Worm (Caenorhabditis elegans) whole organism, L3 larva: Measurements from ENCODE around the gene cin-4.

ENCODE experiments used
- ama-1 ChIP-seq: fragments of 150-350 bp; optimal IDR thresholded peaks from 2 replicates; lab custom pipeline; 2018
- ceh-82 ChIP-seq: fragments of 150-350 bp; optimal IDR thresholded peaks from 2 replicates; lab custom pipeline; 2014; ENCODE audit warnings: missing biosample characterization, missing genetic modification characterization
- ceh-9 ChIP-seq: sonication (generic microtip); optimal IDR thresholded peaks from 2 replicates; lab custom pipeline; 2018; ENCODE audit warnings: missing biosample characterization, missing genetic modification characterization
- daf-12 ChIP-seq: fragments of 150-350 bp; optimal IDR thresholded peaks from 2 replicates; lab custom pipeline; 2014; ENCODE audit warnings: missing biosample characterization, missing genetic modification reagents, missing genetic modification characterization
- egl-27 ChIP-seq: sonication (generic microtip); optimal IDR thresholded peaks from 4 replicates; lab custom pipeline; 2017; ENCODE audit warnings: missing biosample characterization, missing genetic modification reagents, missing genetic modification characterization
- fkh-10 ChIP-seq: sonication (generic microtip); optimal IDR thresholded peaks from 2 replicates; lab custom pipeline; 2017; ENCODE audit warnings: missing biosample characterization, missing genetic modification reagents, missing genetic modification characterization
- lin-15B ChIP-seq: fragments of 150-350 bp; optimal IDR thresholded peaks from 2 replicates; lab custom pipeline; 2014; ENCODE audit warnings: missing biosample characterization, missing genetic modification characterization
- mdl-1 ChIP-seq: fragments of 150-350 bp; optimal IDR thresholded peaks from 2 replicates; lab custom pipeline; 2014; ENCODE audit warnings: missing biosample characterization, missing genetic modification characterization
- nfya-1 ChIP-seq: sonication (generic microtip); optimal IDR thresholded peaks from 2 replicates; lab custom pipeline; 2017; ENCODE audit warnings: missing genetic modification characterization, mild to moderate bottlenecking, missing compliant biosample characterization, antibody characterized with exemption, moderate library complexity; ENCODE audit not compliant: insufficient read depth
- nhr-11 ChIP-seq: fragments of 150-350 bp; optimal IDR thresholded peaks from 2 replicates; lab custom pipeline; 2014; ENCODE audit warnings: missing biosample characterization, missing genetic modification characterization
- nhr-28 ChIP-seq: fragments of 150-350 bp; optimal IDR thresholded peaks from 2 replicates; lab custom pipeline; 2014; ENCODE audit warnings: missing biosample characterization, missing genetic modification characterization
- unc-39 ChIP-seq: sonication (generic microtip); optimal IDR thresholded peaks from 4 replicates; lab custom pipeline; 2017; ENCODE audit warnings: missing biosample characterization, missing genetic modification characterization
- zag-1 ChIP-seq: fragments of 150-350 bp; optimal IDR thresholded peaks from 2 replicates; lab custom pipeline; 2014; ENCODE audit warnings: missing biosample characterization, missing genetic modification characterization
- ztf-11 ChIP-seq: fragments of 150-350 bp; optimal IDR thresholded peaks from 2 replicates; lab custom pipeline; 2014; ENCODE audit warnings: missing biosample characterization, missing genetic modification characterization

- TF ChIP-seq nfya-1 (tag; lab: Kevin White, UChicago) = no peak
- no peak for TF ChIP-seq egl-27 (tag; lab: Kevin White, UChicago)
- TF ChIP-seq zag-1 (tag; lab: Kevin White, UChicago) = no peak
- no peak for TF ChIP-seq ceh-9 (tag; lab: Kevin White, UChicago)
- no peak for TF ChIP-seq ceh-82 (tag; lab: Kevin White, UChicago)
- TF ChIP-seq nhr-11 (tag; lab: Kevin White, UChicago) = no peak
- no peak for TF ChIP-seq mdl-1 (tag; lab: Kevin White, UChicago)
- TF ChIP-seq fkh-10 (GFP tag; lab: Kevin White, UChicago) = no peak
- no peak for TF ChIP-seq daf-12
- TF ChIP-seq lin-15B (tag; lab: Kevin White, UChicago) = no peak
- no peak for TF ChIP-seq unc-39 (tag; lab: Kevin White, UChicago)
- no peak for TF ChIP-seq nhr-28 (tag; lab: Kevin White, UChicago)
- no peak for TF ChIP-seq ztf-11 (tag; lab: Kevin White, UChicago)
- TF ChIP-seq ama-1 = no peak
Measured at ce11 chrII:6989830-6990287, 48.2 kb upstream of the cin-4 start, which contains the start of gene C15F1.1.
